Worm (Caenorhabditis elegans) whole organism, early embryonic: Measurements from ENCODE around the gene ZC190.5.

Experiments
- B0310.2 ChIP-seq: sonication (generic microtip); optimal IDR thresholded peaks from 2 replicates; lab custom pipeline; 2016; ENCODE audit warnings: mild to moderate bottlenecking, missing genetic modification characterization, missing compliant biosample characterization
- F13C5.2 ChIP-seq: sonication (generic microtip); optimal IDR thresholded peaks from 2 replicates; lab custom pipeline; 2017; ENCODE audit warnings: mild to moderate bottlenecking, missing genetic modification characterization, inconsistent platforms, missing compliant biosample characterization
- aly-1 ChIP-seq: sonication (generic microtip); optimal IDR thresholded peaks from 2 replicates; lab custom pipeline; 2016; ENCODE audit warnings: missing genetic modification characterization, missing compliant biosample characterization
- ama-1 ChIP-seq: fragments of 150-350 bp; optimal IDR thresholded peaks from 2 replicates; lab custom pipeline; 2014
- ceh-13 ChIP-seq: fragments of 200-800 bp; sonication (Bioruptor generic); optimal IDR thresholded peaks from 2 replicates; lab custom pipeline; 2018; ENCODE audit warnings: mild to moderate bottlenecking, missing genetic modification characterization, missing compliant biosample characterization
- ceh-36 ChIP-seq: sonication (generic microtip); optimal IDR thresholded peaks from 2 replicates; lab custom pipeline; 2016; ENCODE audit warnings: missing genetic modification characterization, inconsistent platforms, missing compliant biosample characterization
- ets-7 ChIP-seq: sonication (generic microtip); optimal IDR thresholded peaks from 2 replicates; lab custom pipeline; 2016; ENCODE audit warnings: missing genotype, missing genetic modification characterization, missing compliant biosample characterization
- flt-1 ChIP-seq: fragments of 200-800 bp; sonication (Bioruptor generic); IDR thresholded peaks from 2 replicates; pipeline ENCODE4 v1.3.6; 2022; ENCODE audit warnings: missing genetic modification characterization, missing compliant biosample characterization
- hmbx-1 ChIP-seq: sonication (generic microtip); optimal IDR thresholded peaks from 2 replicates; lab custom pipeline; 2016; ENCODE audit warnings: mild to moderate bottlenecking, missing genetic modification characterization, missing compliant biosample characterization
- hmg-4 ChIP-seq: fragments of 200-800 bp; sonication (Bioruptor generic); optimal IDR thresholded peaks from 2 replicates; lab custom pipeline; 2018; ENCODE audit warnings: mild to moderate bottlenecking, missing genetic modification characterization, missing compliant biosample characterization
- hnd-1 ChIP-seq: sonication (generic microtip); optimal IDR thresholded peaks from 2 replicates; lab custom pipeline; 2016; ENCODE audit warnings: missing genetic modification characterization, missing compliant biosample characterization
- pes-1 ChIP-seq: fragments of 200-800 bp; sonication (Bioruptor generic); IDR thresholded peaks from 2 replicates; pipeline ENCODE4 v1.3.6; 2022; ENCODE audit warnings: missing genetic modification reagents, missing genetic modification characterization, missing compliant biosample characterization
- scrt-1 ChIP-seq: fragments of 200-800 bp; sonication (Bioruptor generic); IDR thresholded peaks from 2 replicates; pipeline ENCODE4 v1.3.6; 2022; ENCODE audit warnings: missing genetic modification characterization, missing compliant biosample characterization
- sea-1 ChIP-seq: fragments of 200-800 bp; sonication (Bioruptor generic); conservative IDR thresholded peaks from 2 replicates; pipeline ENCODE4 v1.3.6; 2022; ENCODE audit warnings: missing genetic modification characterization, missing compliant biosample characterization
- tbx-11 ChIP-seq: fragments of 200-800 bp; sonication (Bioruptor generic); IDR thresholded peaks from 2 replicates; pipeline ENCODE4 v1.3.6; 2022; ENCODE audit warnings: missing genetic modification characterization, missing compliant biosample characterization
- tbx-37 ChIP-seq: fragments of 200-800 bp; sonication (Bioruptor generic); conservative IDR thresholded peaks from 2 replicates; pipeline ENCODE4 v1.3.6; 2022; ENCODE audit warnings: missing genetic modification reagents, missing genetic modification characterization, missing compliant biosample characterization
- tra-4 ChIP-seq: sonication (generic microtip); optimal IDR thresholded peaks from 2 replicates; lab custom pipeline; 2017; ENCODE audit warnings: missing genetic modification characterization, missing compliant biosample characterization

ZC190.5 gene

ce11 chrV:8658577-8659362 lies 14.6 kb downstream of the ZC190.5 start:
- no peak for TF ChIP-seq tra-4 (tag; lab: Kevin White, UChicago)
- TF ChIP-seq F13C5.2 (tag; lab: Kevin White, UChicago) = no peak
- TF ChIP-seq tbx-11 = no peak
- no peak for TF ChIP-seq B0310.2 (tag; lab: Kevin White, UChicago)
- no peak for TF ChIP-seq sea-1 (GFP tag; lab: Robert Waterston, UW)
- TF ChIP-seq ceh-13 (GFP tag; lab: Kevin White, UChicago) = no peak
- TF ChIP-seq tbx-37 (GFP tag; lab: Robert Waterston, UW) = no peak
- TF ChIP-seq scrt-1 = no peak
- no peak for TF ChIP-seq aly-1

DNA sequence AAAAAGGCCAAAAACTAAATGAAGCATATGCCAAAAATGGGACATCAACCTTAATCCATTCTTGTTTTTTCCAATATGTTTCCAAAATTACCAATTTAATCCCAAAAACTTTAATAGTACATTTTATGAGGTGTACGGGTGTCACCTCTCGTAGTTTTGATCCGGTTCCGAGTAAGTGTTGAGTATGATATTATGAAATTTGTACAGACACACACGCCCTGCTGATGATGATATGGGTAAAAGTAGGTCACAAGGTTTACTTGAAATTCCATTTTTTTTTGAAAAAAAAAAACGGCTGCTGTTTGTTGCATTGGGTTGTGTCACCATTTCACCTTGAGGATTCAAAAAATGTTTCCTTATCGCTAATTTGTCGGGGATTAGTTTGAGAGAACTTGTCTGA lies 15.5 kb downstream of the ZC190.5 start:
- TF ChIP-seq F13C5.2 (tag; lab: Kevin White, UChicago) = no peak

ce11 chrV:8654460-8655419 lies 18.7 kb downstream of the ZC190.5 start:
- TF ChIP-seq pes-1 (GFP tag; lab: Robert Waterston, UW) (no peak), aly-1 (no peak), ets-7 (no peak), hmg-4 (GFP tag; lab: Kevin White, UChicago) (no peak), ama-1 (lab: Kevin White, UChicago) (no peak), flt-1 (GFP tag; lab: Robert Waterston, UW) (no peak), tbx-37 (GFP tag; lab: Robert Waterston, UW) (no peak), ceh-13 (GFP tag; lab: Kevin White, UChicago) (no peak), tbx-11 (no peak), scrt-1 (no peak), hmbx-1 (tag; lab: Kevin White, UChicago) (no peak), sea-1 (GFP tag; lab: Robert Waterston, UW) (no peak), B0310.2 (tag; lab: Kevin White, UChicago) (no peak), hnd-1 (tag; lab: Kevin White, UChicago) (no peak), F13C5.2 (tag; lab: Kevin White, UChicago) (no peak)

DNA sequence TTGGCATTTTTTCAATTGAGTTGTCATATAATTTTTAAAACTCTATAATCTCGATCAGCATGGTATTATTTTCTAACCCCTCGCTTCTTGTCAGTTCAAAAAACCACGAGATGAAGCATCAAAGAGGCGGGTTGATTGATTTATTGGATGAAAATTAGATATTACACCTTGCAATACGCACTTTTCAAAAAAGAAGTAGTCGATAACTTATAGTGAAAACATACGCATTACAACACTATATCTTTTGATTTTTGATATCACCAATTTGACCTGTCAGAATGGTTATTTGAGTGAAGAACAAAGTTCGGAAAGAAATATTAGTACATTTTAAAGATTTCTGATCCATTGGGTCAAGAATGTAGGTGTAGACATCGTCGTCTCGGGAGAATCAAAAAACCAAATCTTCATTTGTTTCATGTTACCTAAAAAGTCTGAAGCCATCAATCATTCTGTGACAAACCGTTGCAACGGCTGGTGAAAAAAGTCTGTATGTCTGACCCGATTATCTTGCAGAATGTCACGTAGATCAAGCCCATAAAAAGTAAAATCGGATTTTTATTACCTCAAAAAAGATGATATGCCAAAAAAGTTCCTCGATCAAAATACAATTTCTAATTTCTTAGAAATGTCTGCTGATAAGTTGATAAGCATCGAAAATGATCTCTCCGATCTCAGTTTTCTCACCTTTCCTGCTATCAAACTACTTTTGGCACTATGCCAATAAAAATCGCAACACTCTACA lies 20.1 kb downstream of the ZC190.5 start:
- TF ChIP-seq flt-1 (GFP tag; lab: Robert Waterston, UW) (no peak), tbx-11 (no peak), hmbx-1 (tag; lab: Kevin White, UChicago) (no peak), ceh-13 (GFP tag; lab: Kevin White, UChicago) (no peak), hnd-1 (tag; lab: Kevin White, UChicago) (no peak), pes-1 (GFP tag; lab: Robert Waterston, UW) (no peak), ama-1 (lab: Kevin White, UChicago) (no peak), tbx-37 (GFP tag; lab: Robert Waterston, UW) (no peak), F13C5.2 (tag; lab: Kevin White, UChicago) (no peak), ets-7 (no peak), aly-1 (no peak), B0310.2 (tag; lab: Kevin White, UChicago) (no peak), ceh-36 (no peak), hmg-4 (GFP tag; lab: Kevin White, UChicago) (no peak), scrt-1 (no peak)

DNA sequence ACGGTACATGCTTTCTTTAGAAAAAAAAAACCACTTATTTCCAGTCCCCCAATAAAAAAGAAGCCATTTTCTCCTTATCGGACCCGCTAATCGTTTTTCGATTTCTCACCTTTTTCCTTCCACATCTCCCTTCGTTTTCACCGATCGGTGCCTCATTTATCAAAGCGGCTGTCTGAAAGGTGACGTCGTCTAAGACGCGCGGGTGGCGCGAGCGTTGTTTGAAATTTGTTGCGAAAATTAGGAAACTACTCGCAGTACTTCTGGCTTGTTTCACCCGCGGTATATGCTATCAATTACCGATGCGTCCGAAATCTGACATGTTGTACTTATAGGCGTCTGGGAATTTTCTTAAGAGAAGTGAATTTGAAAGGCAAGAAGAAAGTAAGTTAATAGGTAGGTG lies 21.2 kb downstream of the ZC190.5 start:
- TF ChIP-seq ceh-36 (no peak), scrt-1 (no peak), B0310.2 (tag; lab: Kevin White, UChicago) (no peak), tra-4 (tag; lab: Kevin White, UChicago) (no peak), aly-1 (no peak), sea-1 (GFP tag; lab: Robert Waterston, UW) (no peak), pes-1 (GFP tag; lab: Robert Waterston, UW) (no peak), F13C5.2 (tag; lab: Kevin White, UChicago) (no peak), tbx-11 (no peak), hmg-4 (GFP tag; lab: Kevin White, UChicago) (no peak), tbx-37 (GFP tag; lab: Robert Waterston, UW) (no peak), ama-1 (lab: Kevin White, UChicago) (no peak), flt-1 (GFP tag; lab: Robert Waterston, UW) (no peak), ets-7 (no peak), hnd-1 (tag; lab: Kevin White, UChicago) (no peak), hmbx-1 (tag; lab: Kevin White, UChicago) (no peak), ceh-13 (GFP tag; lab: Kevin White, UChicago) (no peak)

- TF ChIP-seq hnd-1 (tag; lab: Kevin White, UChicago) = no peak
- TF ChIP-seq tbx-11 = no peak
- no peak for TF ChIP-seq flt-1 (GFP tag; lab: Robert Waterston, UW)
- TF ChIP-seq B0310.2 (tag; lab: Kevin White, UChicago) = no peak
- TF ChIP-seq scrt-1 = no peak
- TF ChIP-seq tra-4 (tag; lab: Kevin White, UChicago) = no peak
- no peak for TF ChIP-seq F13C5.2 (tag; lab: Kevin White, UChicago)
- no peak for TF ChIP-seq aly-1
- TF ChIP-seq hmbx-1 (tag; lab: Kevin White, UChicago) = no peak
- TF ChIP-seq tbx-37 (GFP tag; lab: Robert Waterston, UW) = no peak
- TF ChIP-seq ceh-36 = no peak
- TF ChIP-seq hmg-4 (GFP tag; lab: Kevin White, UChicago) = no peak
- TF ChIP-seq ets-7 = no peak
- TF ChIP-seq ceh-13 (GFP tag; lab: Kevin White, UChicago) = no peak
- TF ChIP-seq ama-1 (lab: Kevin White, UChicago) = no peak
- no peak for TF ChIP-seq pes-1 (GFP tag; lab: Robert Waterston, UW)
- no peak for TF ChIP-seq sea-1 (GFP tag; lab: Robert Waterston, UW)
Observed at ce11 chrV:8651007-8651711, 22.2 kb downstream of the ZC190.5 start.
